Worm (Caenorhabditis elegans) whole organism, young adult: Measurements from ENCODE around the gene srsx-31.

ENCODE experiments used
- F39B2.1 ChIP-seq: fragments of 200-800 bp; sonication (Bioruptor generic); IDR thresholded peaks from 2 replicates; pipeline ENCODE4 v1.3.6; 2022; ENCODE audit warnings: missing genetic modification reagents, missing genetic modification characterization, missing compliant biosample characterization
- F49E8.2 ChIP-seq: sonication (generic microtip); optimal IDR thresholded peaks from 3 replicates; lab custom pipeline; 2017; ENCODE audit warnings: missing genetic modification characterization, mild to moderate bottlenecking, missing compliant biosample characterization, antibody characterized with exemption, moderate library complexity; ENCODE audit not compliant: insufficient read depth
- F55B11.4 ChIP-seq: sonication (generic microtip); optimal IDR thresholded peaks from 2 replicates; lab custom pipeline; 2016; ENCODE audit warnings: missing compliant biosample characterization, missing genetic modification characterization, borderline replicate concordance; ENCODE audit not compliant: insufficient read depth
- K11D2.4 ChIP-seq: fragments of 200-800 bp; sonication (Bioruptor generic); IDR thresholded peaks from 2 replicates; pipeline ENCODE4 v1.3.6; 2022; ENCODE audit warnings: missing genetic modification reagents, missing genetic modification characterization, missing compliant biosample characterization
- T26A5.8 ChIP-seq: sonication (generic microtip); optimal IDR thresholded peaks from 2 replicates; lab custom pipeline; 2016; ENCODE audit warnings: missing genetic modification characterization, missing compliant biosample characterization
- Y53G8AR.9 ChIP-seq: fragments of 200-800 bp; sonication (Bioruptor generic); conservative IDR thresholded peaks from 2 replicates; pipeline ENCODE4 v1.3.6; 2022; ENCODE audit warnings: missing genetic modification reagents, missing genetic modification characterization, missing compliant biosample characterization
- Y56A3A.18 ChIP-seq: fragments of 200-800 bp; sonication (Bioruptor generic); IDR thresholded peaks from 2 replicates; pipeline ENCODE4 v1.3.6; 2022; ENCODE audit warnings: missing genetic modification reagents, missing genetic modification characterization, missing compliant biosample characterization
- Y67H2A.10 ChIP-seq: fragments of 200-800 bp; sonication (Bioruptor generic); conservative IDR thresholded peaks from 2 replicates; pipeline ENCODE4 v1.3.6; 2022; ENCODE audit warnings: missing genetic modification reagents, missing genetic modification characterization, missing compliant biosample characterization
- Y95B8A.8 ChIP-seq: fragments of 200-800 bp; sonication (Bioruptor generic); IDR thresholded peaks from 2 replicates; pipeline ENCODE4 v1.3.6; 2022; ENCODE audit warnings: missing genetic modification reagents, missing genetic modification characterization, missing compliant biosample characterization
- atf-7 ChIP-seq: sonication (generic microtip); optimal IDR thresholded peaks from 2 replicates; lab custom pipeline; 2017; ENCODE audit warnings: mild to moderate bottlenecking, missing genetic modification characterization, missing compliant biosample characterization
- attf-3 ChIP-seq: fragments of 200-800 bp; sonication (Bioruptor generic); conservative IDR thresholded peaks from 2 replicates; pipeline ENCODE4 v1.3.6; 2022; ENCODE audit warnings: missing genetic modification reagents, missing genetic modification characterization, missing compliant biosample characterization
- ceh-100 ChIP-seq: fragments of 200-800 bp; sonication (Bioruptor generic); IDR thresholded peaks from 2 replicates; pipeline ENCODE4 v1.3.6; 2022; ENCODE audit warnings: missing genetic modification reagents, missing genetic modification characterization, missing compliant biosample characterization
- ceh-27 ChIP-seq: fragments of 200-800 bp; sonication (Bioruptor generic); optimal IDR thresholded peaks from 2 replicates; lab custom pipeline; 2018; ENCODE audit warnings: mild to moderate bottlenecking, missing genetic modification characterization, moderate library complexity, missing compliant biosample characterization
- ceh-40 ChIP-seq: fragments of 200-800 bp; sonication (Bioruptor generic); IDR thresholded peaks from 2 replicates; pipeline ENCODE4 v1.3.6; 2022; ENCODE audit warnings: missing genetic modification characterization, missing compliant biosample characterization
- dpl-1 ChIP-seq: fragments of 150-350 bp; optimal IDR thresholded peaks from 2 replicates; lab custom pipeline; 2014; ENCODE audit warnings: missing biosample characterization, missing genetic modification reagents, missing genetic modification characterization
- egl-18 ChIP-seq: fragments of 200-800 bp; sonication (Bioruptor generic); IDR thresholded peaks from 2 replicates; pipeline ENCODE4 v1.3.6; 2022; ENCODE audit warnings: missing genetic modification reagents, missing genetic modification characterization, missing compliant biosample characterization
- him-1 ChIP-seq: sonication (generic microtip); optimal IDR thresholded peaks from 2 replicates; lab custom pipeline; 2016; ENCODE audit warnings: missing genotype, missing genetic modification reagents, missing genetic modification characterization, missing compliant biosample characterization
- hlh-12 ChIP-seq: sonication (generic microtip); optimal IDR thresholded peaks from 2 replicates; lab custom pipeline; 2016; ENCODE audit warnings: missing genetic modification characterization, missing compliant biosample characterization
- hlh-26 ChIP-seq: fragments of 200-800 bp; sonication (Bioruptor generic); conservative IDR thresholded peaks from 2 replicates; pipeline ENCODE4 v1.3.6; 2022; ENCODE audit warnings: missing genetic modification reagents, missing genetic modification characterization, missing compliant biosample characterization
- hrde-1 ChIP-seq: sonication (generic microtip); optimal IDR thresholded peaks from 2 replicates; lab custom pipeline; 2016; ENCODE audit warnings: missing genetic modification characterization, mild to moderate bottlenecking, missing compliant biosample characterization, moderate library complexity, missing genotype, missing genetic modification reagents, borderline replicate concordance
- hsf-1 ChIP-seq: fragments of 200-800 bp; sonication (Bioruptor generic); IDR thresholded peaks from 2 replicates; pipeline ENCODE4 v1.3.6; 2022; ENCODE audit warnings: missing genetic modification reagents, missing genetic modification characterization, missing compliant biosample characterization
- lin-26 ChIP-seq: fragments of 200-800 bp; sonication (Bioruptor generic); IDR thresholded peaks from 2 replicates; pipeline ENCODE4 v1.3.6; 2022; ENCODE audit warnings: missing genetic modification reagents, missing genetic modification characterization, missing compliant biosample characterization
- lir-1 ChIP-seq: fragments of 200-800 bp; sonication (Bioruptor generic); conservative IDR thresholded peaks from 2 replicates; pipeline ENCODE4 v1.3.6; 2022; ENCODE audit warnings: missing genetic modification reagents, missing genetic modification characterization, missing compliant biosample characterization
- lsy-27 ChIP-seq: sonication (generic microtip); optimal IDR thresholded peaks from 2 replicates; lab custom pipeline; 2017; ENCODE audit warnings: missing genetic modification characterization, mild to moderate bottlenecking, missing compliant biosample characterization, antibody characterized with exemption, missing genotype, borderline replicate concordance; ENCODE audit not compliant: insufficient read depth
- madf-8 ChIP-seq: fragments of 200-800 bp; sonication (Bioruptor generic); conservative IDR thresholded peaks from 2 replicates; pipeline ENCODE4 v1.3.6; 2022; ENCODE audit warnings: missing genetic modification reagents, missing genetic modification characterization, missing compliant biosample characterization
- mcd-1 ChIP-seq: fragments of 200-800 bp; sonication (Bioruptor generic); IDR thresholded peaks from 2 replicates; pipeline ENCODE4 v1.3.6; 2022; ENCODE audit warnings: missing genetic modification reagents, missing genetic modification characterization, missing compliant biosample characterization
- mes-4 ChIP-seq: sonication (generic microtip); optimal IDR thresholded peaks from 2 replicates; lab custom pipeline; 2016; ENCODE audit warnings: missing genotype, missing genetic modification characterization, missing compliant biosample characterization
- nhr-90 ChIP-seq: sonication (generic microtip); optimal IDR thresholded peaks from 2 replicates; lab custom pipeline; 2016; ENCODE audit warnings: missing genotype, mild to moderate bottlenecking, missing genetic modification characterization, missing compliant biosample characterization
- pbrm-1 ChIP-seq: fragments of 200-800 bp; sonication (Bioruptor generic); IDR thresholded peaks from 2 replicates; pipeline ENCODE4 v1.3.6; 2022; ENCODE audit warnings: missing genetic modification reagents, missing genetic modification characterization, missing compliant biosample characterization
- pha-4 ChIP-seq: fragments of 150-350 bp; sonication (generic microtip); optimal IDR thresholded peaks from 2 replicates; lab custom pipeline; 2014; ENCODE audit warnings: missing biosample characterization, missing genetic modification reagents, missing genetic modification characterization
- rec-8 ChIP-seq, 2 experiments: sonication (generic microtip); optimal IDR thresholded peaks; 2 replicates each; lab custom pipeline; 2016; ENCODE audit warnings: mild to moderate bottlenecking in 2 of 2, missing genetic modification characterization in 2 of 2, missing genetic modification reagents in 2 of 2, missing genotype in 2 of 2, missing biosample characterization in 1 of 2, missing compliant biosample characterization in 1 of 2, moderate library complexity in 1 of 2
- snpc-1.1 ChIP-seq: sonication (generic microtip); optimal IDR thresholded peaks from 2 replicates; lab custom pipeline; 2017; ENCODE audit warnings: missing genetic modification characterization, mild to moderate bottlenecking, missing compliant biosample characterization, antibody characterized with exemption, moderate library complexity, missing genotype, missing genetic modification reagents; ENCODE audit not compliant: insufficient read depth
- snpc-1.3 ChIP-seq: sonication (generic microtip); optimal IDR thresholded peaks from 2 replicates; lab custom pipeline; 2017; ENCODE audit warnings: missing genetic modification characterization, mild to moderate bottlenecking, missing compliant biosample characterization, antibody characterized with exemption, moderate library complexity, missing genotype, missing genetic modification reagents; ENCODE audit not compliant: insufficient read depth
- tlf-1 ChIP-seq: fragments of 200-800 bp; sonication (Bioruptor generic); optimal IDR thresholded peaks from 2 replicates; lab custom pipeline; 2018; ENCODE audit warnings: mild to moderate bottlenecking, missing genetic modification characterization, missing compliant biosample characterization
- unc-62 ChIP-seq: fragments of 150-350 bp; optimal IDR thresholded peaks from 2 replicates; lab custom pipeline; 2014; ENCODE audit warnings: missing biosample characterization, missing genetic modification reagents, missing genetic modification characterization
- ztf-18 ChIP-seq: sonication (generic microtip); optimal IDR thresholded peaks from 2 replicates; lab custom pipeline; 2016; ENCODE audit warnings: missing genotype, mild to moderate bottlenecking, missing genetic modification characterization, missing compliant biosample characterization
- ztf-28 ChIP-seq: fragments of 200-800 bp; sonication (Bioruptor generic); IDR thresholded peaks from 2 replicates; pipeline ENCODE4 v1.3.6; 2022; ENCODE audit warnings: missing genetic modification reagents, missing genetic modification characterization, missing compliant biosample characterization
- ztf-3 ChIP-seq: fragments of 200-800 bp; sonication (Bioruptor generic); optimal IDR thresholded peaks from 2 replicates; lab custom pipeline; 2018; ENCODE audit warnings: mild to moderate bottlenecking, missing genetic modification characterization, missing compliant biosample characterization

Gene srsx-31

DNA sequence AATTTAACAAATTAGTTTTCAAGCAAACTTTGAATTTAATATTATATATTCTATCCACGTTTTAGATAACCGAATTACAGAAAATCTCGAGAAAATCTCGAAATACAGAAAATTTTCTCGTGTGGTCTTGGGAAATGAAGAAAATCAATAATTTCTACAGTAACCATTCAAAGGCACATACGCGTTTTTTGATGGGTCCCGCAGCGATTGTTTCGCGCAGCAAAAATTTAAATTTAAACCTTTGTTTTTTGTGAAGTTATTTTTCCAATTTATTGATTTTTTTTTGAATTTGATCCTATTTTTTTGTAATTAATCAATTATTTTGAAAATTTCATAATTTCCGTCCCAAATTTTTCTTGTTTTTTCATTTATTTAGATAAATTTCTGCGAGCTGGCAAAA is 24.7 kb upstream of the srsx-31 start (continued):
- TF ChIP-seq Y53G8AR.9 (GFP tag; lab: Robert Waterston, UW) (no peak), snpc-1.3 (tag; lab: Kevin White, UChicago) (peak; percentile 40), pbrm-1 (GFP tag; lab: Robert Waterston, UW) (no peak), F39B2.1 (no peak), nhr-90 (tag; lab: Kevin White, UChicago) (no peak), mcd-1 (GFP tag; lab: Robert Waterston, UW) (peak; percentile 37; the same call in 1 of the 2 replicates), egl-18 (GFP tag; lab: Robert Waterston, UW) (no peak), him-1 (tag; lab: Kevin White, UChicago) (peak; percentile 5), hlh-26 (no peak), snpc-1.1 (tag; lab: Kevin White, UChicago) (peak; percentile 1)

ce11 chrV:11272848-11273247 is 18.0 kb upstream of the srsx-31 start, which contains the start of gene clec-223:
Gene clec-223, plus strand, starts transcription at chrV:11273148.
- TF ChIP-seq Y95B8A.8 (GFP tag; lab: Robert Waterston, UW): no peak
- TF ChIP-seq F49E8.2 (tag; lab: Kevin White, UChicago): no peak
- TF ChIP-seq ceh-100 (GFP tag; lab: Robert Waterston, UW): no peak
- TF ChIP-seq attf-3: no peak
- no peak for TF ChIP-seq dpl-1
- TF ChIP-seq Y56A3A.18: no peak
- no peak for TF ChIP-seq tlf-1
- no peak for TF ChIP-seq lsy-27 (tag; lab: Kevin White, UChicago)

- TF ChIP-seq T26A5.8 (tag; lab: Kevin White, UChicago) (no peak), atf-7 (tag; lab: Kevin White, UChicago) (no peak), hrde-1 (tag; lab: Kevin White, UChicago) (no peak), K11D2.4 (GFP tag; lab: Robert Waterston, UW) (no peak), Y56A3A.18 (no peak), him-1 (tag; lab: Kevin White, UChicago) (no peak), ztf-28 (GFP tag; lab: Robert Waterston, UW) (no peak), ceh-27 (GFP tag; lab: Kevin White, UChicago) (no peak), madf-8 (GFP tag; lab: Robert Waterston, UW) (no peak), hlh-26 (no peak)
Observed at ce11 chrV:11271051-11271450, 16.2 kb upstream of the srsx-31 start, which contains the start of gene clec-222. Gene clec-222, plus strand, starts transcription at chrV:11271351.

DNA sequence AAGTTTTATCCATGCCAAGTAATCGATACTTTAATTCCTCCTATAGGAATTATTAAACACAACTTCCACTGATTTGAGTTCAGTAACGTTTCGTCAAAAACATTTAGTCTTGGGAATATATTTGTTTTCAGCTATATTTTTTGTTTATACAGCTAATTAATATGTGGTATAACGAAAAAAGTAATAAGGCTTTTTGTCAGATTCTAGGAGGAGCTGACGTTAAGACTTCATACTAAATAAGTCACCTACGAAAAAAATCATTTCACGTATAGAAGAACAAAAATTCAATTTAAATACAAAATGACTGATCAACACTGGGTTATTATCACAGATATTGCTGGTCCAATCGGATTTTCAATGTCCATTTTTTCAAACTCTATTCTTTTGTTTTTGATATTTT is 13.9 kb upstream of the srsx-31 start, which contains the start of gene str-115:
TSS of gene str-115 (plus strand) at position 301 of the 400 bp plus-strand sequence.
- TF ChIP-seq F55B11.4 (tag; lab: Kevin White, UChicago): no peak
- TF ChIP-seq Y67H2A.10 (GFP tag; lab: Robert Waterston, UW): no peak

- TF ChIP-seq unc-62 (GFP tag; lab: Kevin White, UChicago) (no peak), hsf-1 (GFP tag; lab: Robert Waterston, UW) (no peak), egl-18 (GFP tag; lab: Robert Waterston, UW) (no peak), ztf-18 (no peak), lin-26 (GFP tag; lab: Robert Waterston, UW) (no peak), F49E8.2 (tag; lab: Kevin White, UChicago) (no peak), ceh-40 (GFP tag; lab: Robert Waterston, UW) (no peak), hlh-26 (no peak), F55B11.4 (tag; lab: Kevin White, UChicago) (no peak), hlh-12 (tag; lab: Kevin White, UChicago) (no peak), mes-4 (no peak), ztf-3 (GFP tag; lab: Kevin White, UChicago) (no peak), rec-8 (tag; optimal IDR thresholded peaks at IDR 0.05; lab: Kevin White, UChicago) (no peak), mcd-1 (GFP tag; lab: Robert Waterston, UW) (no peak), lir-1 (GFP tag; lab: Robert Waterston, UW) (no peak), ztf-28 (GFP tag; lab: Robert Waterston, UW) (no peak), pha-4 (tag; lab: Kevin White, UChicago) (no peak), ceh-27 (GFP tag; lab: Kevin White, UChicago) (no peak)
Observed at ce11 chrV:11266681-11267080, 11.8 kb upstream of the srsx-31 start, which contains the start of gene str-116. Gene str-116, plus strand, starts transcription at chrV:11266981.
